Worm (Caenorhabditis elegans): Measurements from ENCODE around the gene F41G4.13.

Gene F41G4.13

ce11 chrX:16863320-16863719, 28.7 kb upstream of the F41G4.13 start:
- TF ChIP-seq tbx-37 (GFP tag; conservative IDR thresholded peaks at IDR 0.05) (no peak), scrt-1 (GFP tag; IDR thresholded peaks at IDR 0.05) (no peak), B0310.2 (tag; optimal IDR thresholded peaks at IDR 0.05) (no peak), ceh-13 (GFP tag; optimal IDR thresholded peaks at IDR 0.05) (no peak), pes-1 (GFP tag; IDR thresholded peaks at IDR 0.05) (no peak), F13C5.2 (tag; optimal IDR thresholded peaks at IDR 0.05) (no peak), sea-1 (GFP tag; conservative IDR thresholded peaks at IDR 0.05) (no peak), tra-4 (tag; optimal IDR thresholded peaks at IDR 0.05) (no peak), ama-1 (optimal IDR thresholded peaks at IDR 0.05) (no peak), hnd-1 (tag; optimal IDR thresholded peaks at IDR 0.05) (no peak), hmbx-1 (tag; optimal IDR thresholded peaks at IDR 0.05) (no peak), hmg-4 (GFP tag; optimal IDR thresholded peaks at IDR 0.05) (no peak), ceh-36 (tag; optimal IDR thresholded peaks at IDR 0.05) (no peak), tbx-11 (GFP tag; IDR thresholded peaks at IDR 0.05) (no peak), ets-7 (tag; optimal IDR thresholded peaks at IDR 0.05) (no peak), flt-1 (GFP tag; IDR thresholded peaks at IDR 0.05) (no peak), aly-1 (tag; optimal IDR thresholded peaks at IDR 0.05) (no peak)

ce11 chrX:16859956-16860446, 25.4 kb upstream of the F41G4.13 start, which contains the start of gene T20F7.3:
TSS of gene T20F7.3 (plus strand) at chrX:16860396.
- no peak for TF ChIP-seq F13C5.2 (tag; optimal IDR thresholded peaks at IDR 0.05)
- TF ChIP-seq tbx-37 (GFP tag; conservative IDR thresholded peaks at IDR 0.05): no peak
- TF ChIP-seq scrt-1 (GFP tag; IDR thresholded peaks at IDR 0.05): no peak
- no peak for TF ChIP-seq ceh-36 (tag; optimal IDR thresholded peaks at IDR 0.05)
- no peak for TF ChIP-seq aly-1 (tag; optimal IDR thresholded peaks at IDR 0.05)
- TF ChIP-seq ets-7 (tag; optimal IDR thresholded peaks at IDR 0.05): no peak
- no peak for TF ChIP-seq ceh-13 (GFP tag; optimal IDR thresholded peaks at IDR 0.05)
- no peak for TF ChIP-seq flt-1 (GFP tag; IDR thresholded peaks at IDR 0.05)
- no peak for TF ChIP-seq sea-1 (GFP tag; conservative IDR thresholded peaks at IDR 0.05)
- no peak for TF ChIP-seq hmg-4 (GFP tag; optimal IDR thresholded peaks at IDR 0.05)
- no peak for TF ChIP-seq pes-1 (GFP tag; IDR thresholded peaks at IDR 0.05)

- TF ChIP-seq pes-1 (GFP tag; IDR thresholded peaks at IDR 0.05): no peak
- TF ChIP-seq sea-1 (GFP tag; conservative IDR thresholded peaks at IDR 0.05): no peak
- TF ChIP-seq hmg-4 (GFP tag; optimal IDR thresholded peaks at IDR 0.05): no peak
- TF ChIP-seq tbx-11 (GFP tag; IDR thresholded peaks at IDR 0.05): no peak
- TF ChIP-seq B0310.2 (tag; optimal IDR thresholded peaks at IDR 0.05): no peak
- no peak for TF ChIP-seq hnd-1 (tag; optimal IDR thresholded peaks at IDR 0.05)
- TF ChIP-seq scrt-1 (GFP tag; IDR thresholded peaks at IDR 0.05): no peak
- no peak for TF ChIP-seq flt-1 (GFP tag; IDR thresholded peaks at IDR 0.05)
- TF ChIP-seq F13C5.2 (tag; optimal IDR thresholded peaks at IDR 0.05): no peak
- no peak for TF ChIP-seq hmbx-1 (tag; optimal IDR thresholded peaks at IDR 0.05)
- TF ChIP-seq ceh-36 (tag; optimal IDR thresholded peaks at IDR 0.05): no peak
- TF ChIP-seq tra-4 (tag; optimal IDR thresholded peaks at IDR 0.05): no peak
- no peak for TF ChIP-seq tbx-37 (GFP tag; conservative IDR thresholded peaks at IDR 0.05)
- no peak for TF ChIP-seq ama-1 (optimal IDR thresholded peaks at IDR 0.05)
- TF ChIP-seq aly-1 (tag; optimal IDR thresholded peaks at IDR 0.05): no peak
- TF ChIP-seq ets-7 (tag; optimal IDR thresholded peaks at IDR 0.05): no peak
- no peak for TF ChIP-seq ceh-13 (GFP tag; optimal IDR thresholded peaks at IDR 0.05)
These were observed 10.3 kb upstream of the F41G4.13 start, which contains the start of gene F41G4.8 for ce11 chrX:16844924-16845323. TSS of gene F41G4.8 (minus strand) at chrX:16845024.

ce11 chrX:16842935-16843334, 8.3 kb upstream of the F41G4.13 start:
- no peak for TF ChIP-seq ceh-13 (GFP tag; optimal IDR thresholded peaks at IDR 0.05)
- no peak for TF ChIP-seq flt-1 (GFP tag; IDR thresholded peaks at IDR 0.05)
- no peak for TF ChIP-seq tra-4 (tag; optimal IDR thresholded peaks at IDR 0.05)
- TF ChIP-seq aly-1 (tag; optimal IDR thresholded peaks at IDR 0.05): no peak
- TF ChIP-seq hmg-4 (GFP tag; optimal IDR thresholded peaks at IDR 0.05): no peak
- no peak for TF ChIP-seq pes-1 (GFP tag; IDR thresholded peaks at IDR 0.05)
- TF ChIP-seq F13C5.2 (tag; optimal IDR thresholded peaks at IDR 0.05): no peak
- TF ChIP-seq sea-1 (GFP tag; conservative IDR thresholded peaks at IDR 0.05): no peak
- no peak for TF ChIP-seq ceh-36 (tag; optimal IDR thresholded peaks at IDR 0.05)
- no peak for TF ChIP-seq ets-7 (tag; optimal IDR thresholded peaks at IDR 0.05)
- no peak for TF ChIP-seq tbx-37 (GFP tag; conservative IDR thresholded peaks at IDR 0.05)
- no peak for TF ChIP-seq ama-1 (optimal IDR thresholded peaks at IDR 0.05)
- TF ChIP-seq hmbx-1 (tag; optimal IDR thresholded peaks at IDR 0.05): no peak
- TF ChIP-seq scrt-1 (GFP tag; IDR thresholded peaks at IDR 0.05): no peak

ce11 chrX:16840738-16841137, 6.1 kb upstream of the F41G4.13 start, which contains the start of gene dyla-1:
TSS of gene dyla-1 (plus strand) at chrX:16841038.
- TF ChIP-seq tbx-11 (GFP tag; IDR thresholded peaks at IDR 0.05): no peak
- no peak for TF ChIP-seq hmg-4 (GFP tag; optimal IDR thresholded peaks at IDR 0.05)
- TF ChIP-seq sea-1 (GFP tag; conservative IDR thresholded peaks at IDR 0.05): no peak
- no peak for TF ChIP-seq F13C5.2 (tag; optimal IDR thresholded peaks at IDR 0.05)
- TF ChIP-seq tbx-37 (GFP tag; conservative IDR thresholded peaks at IDR 0.05): no peak
- no peak for TF ChIP-seq ceh-36 (tag; optimal IDR thresholded peaks at IDR 0.05)
- no peak for TF ChIP-seq tra-4 (tag; optimal IDR thresholded peaks at IDR 0.05)
- TF ChIP-seq scrt-1 (GFP tag; IDR thresholded peaks at IDR 0.05): no peak
- no peak for TF ChIP-seq ama-1 (optimal IDR thresholded peaks at IDR 0.05)
- no peak for TF ChIP-seq hmbx-1 (tag; optimal IDR thresholded peaks at IDR 0.05)
- no peak for TF ChIP-seq ets-7 (tag; optimal IDR thresholded peaks at IDR 0.05)
- no peak for TF ChIP-seq B0310.2 (tag; optimal IDR thresholded peaks at IDR 0.05)
- TF ChIP-seq flt-1 (GFP tag; IDR thresholded peaks at IDR 0.05): no peak

ce11 chrX:16836304-16836703, 1.7 kb upstream of the F41G4.13 start, which contains the start of gene F41G4.7:
TSS of gene F41G4.7 (minus strand) at chrX:16836404.
- TF ChIP-seq scrt-1 (GFP tag; IDR thresholded peaks at IDR 0.05): no peak
- no peak for TF ChIP-seq tra-4 (tag; optimal IDR thresholded peaks at IDR 0.05)
- no peak for TF ChIP-seq F13C5.2 (tag; optimal IDR thresholded peaks at IDR 0.05)
- TF ChIP-seq B0310.2 (tag; optimal IDR thresholded peaks at IDR 0.05): no peak
- TF ChIP-seq tbx-11 (GFP tag; IDR thresholded peaks at IDR 0.05): no peak
- TF ChIP-seq sea-1 (GFP tag; conservative IDR thresholded peaks at IDR 0.05): no peak
- TF ChIP-seq hnd-1 (tag; optimal IDR thresholded peaks at IDR 0.05): no peak
- TF ChIP-seq ets-7 (tag; optimal IDR thresholded peaks at IDR 0.05): no peak
- TF ChIP-seq hmbx-1 (tag; optimal IDR thresholded peaks at IDR 0.05): no peak
- TF ChIP-seq pes-1 (GFP tag; IDR thresholded peaks at IDR 0.05): no peak
- no peak for TF ChIP-seq hmg-4 (GFP tag; optimal IDR thresholded peaks at IDR 0.05)
- TF ChIP-seq flt-1 (GFP tag; IDR thresholded peaks at IDR 0.05): no peak
- TF ChIP-seq tbx-37 (GFP tag; conservative IDR thresholded peaks at IDR 0.05): no peak
- no peak for TF ChIP-seq ama-1 (optimal IDR thresholded peaks at IDR 0.05)
- TF ChIP-seq aly-1 (tag; optimal IDR thresholded peaks at IDR 0.05): no peak
- no peak for TF ChIP-seq ceh-36 (tag; optimal IDR thresholded peaks at IDR 0.05)
- TF ChIP-seq ceh-13 (GFP tag; optimal IDR thresholded peaks at IDR 0.05): no peak

Data from whole organism, early embryonic.